Worm (Caenorhabditis elegans) whole organism, L2 larva: Measurements from ENCODE around the gene srp-8.

Experiments used
- F13H6.1 ChIP-seq: sonication (generic microtip); optimal IDR thresholded peaks from 2 replicates; lab custom pipeline; 2016; ENCODE audit warnings: missing genetic modification characterization, missing compliant biosample characterization
- R02D3.7 ChIP-seq: fragments of 150-350 bp; optimal IDR thresholded peaks from 2 replicates; lab custom pipeline; 2014; ENCODE audit warnings: missing biosample characterization, missing genetic modification characterization
- Y55F3AM.14 ChIP-seq: fragments of 200-800 bp; sonication (Bioruptor generic); optimal IDR thresholded peaks from 2 replicates; lab custom pipeline; 2018; ENCODE audit warnings: mild to moderate bottlenecking, missing genetic modification characterization, missing compliant biosample characterization
- alr-1 ChIP-seq: fragments of 150-350 bp; optimal IDR thresholded peaks from 2 replicates; lab custom pipeline; 2014; ENCODE audit warnings: missing biosample characterization, missing genetic modification characterization
- aly-2 ChIP-seq: fragments of 150-350 bp; optimal IDR thresholded peaks from 2 replicates; lab custom pipeline; 2014; ENCODE audit warnings: missing biosample characterization, missing genetic modification characterization
- blmp-1 ChIP-seq: sonication (generic microtip); optimal IDR thresholded peaks from 2 replicates; lab custom pipeline; 2017; ENCODE audit warnings: missing genetic modification characterization, mild to moderate bottlenecking, missing compliant biosample characterization, antibody characterized with exemption, moderate library complexity; ENCODE audit not compliant: insufficient read depth
- ceh-82 ChIP-seq: fragments of 150-350 bp; optimal IDR thresholded peaks from 2 replicates; lab custom pipeline; 2014; ENCODE audit warnings: missing biosample characterization, missing genetic modification characterization
- dmd-4 ChIP-seq: sonication (generic microtip); optimal IDR thresholded peaks from 2 replicates; lab custom pipeline; 2017; ENCODE audit warnings: missing biosample characterization, missing genetic modification characterization
- egl-27 ChIP-seq: sonication (generic microtip); optimal IDR thresholded peaks from 3 replicates; lab custom pipeline; 2017; ENCODE audit warnings: missing biosample characterization, missing genetic modification reagents, missing genetic modification characterization
- elt-1 ChIP-seq: fragments of 150-350 bp; optimal IDR thresholded peaks from 2 replicates; lab custom pipeline; 2014; ENCODE audit warnings: missing biosample characterization, missing genetic modification characterization
- elt-3 ChIP-seq: sonication (generic microtip); optimal IDR thresholded peaks from 2 replicates; lab custom pipeline; 2017; ENCODE audit warnings: missing biosample characterization, missing genetic modification characterization
- fos-1 ChIP-seq: fragments of 150-350 bp; optimal IDR thresholded peaks from 2 replicates; lab custom pipeline; 2014; ENCODE audit warnings: missing biosample characterization, missing genetic modification characterization
- gmeb-1 ChIP-seq: fragments of 150-350 bp; optimal IDR thresholded peaks from 2 replicates; lab custom pipeline; 2014; ENCODE audit warnings: missing biosample characterization, missing genetic modification characterization
- lin-11 ChIP-seq: fragments of 150-350 bp; sonication (generic microtip); optimal IDR thresholded peaks from 2 replicates; lab custom pipeline; 2014; ENCODE audit warnings: missing biosample characterization, missing genetic modification characterization, inconsistent platforms, mixed read lengths
- lin-13 ChIP-seq: fragments of 150-350 bp; optimal IDR thresholded peaks from 2 replicates; lab custom pipeline; 2014; ENCODE audit warnings: missing biosample characterization, missing genetic modification reagents, missing genetic modification characterization
- lin-39 ChIP-seq: fragments of 150-350 bp; optimal IDR thresholded peaks from 2 replicates; lab custom pipeline; 2014; ENCODE audit warnings: missing biosample characterization, missing genetic modification reagents, missing genetic modification characterization
- mab-5 ChIP-seq: fragments of 150-350 bp; optimal IDR thresholded peaks from 2 replicates; lab custom pipeline; 2014; ENCODE audit warnings: missing biosample characterization, missing genetic modification characterization
- nhr-11 ChIP-seq: fragments of 150-350 bp; optimal IDR thresholded peaks from 2 replicates; lab custom pipeline; 2014; ENCODE audit warnings: missing biosample characterization, missing genetic modification characterization
- nhr-129 ChIP-seq: fragments of 150-350 bp; optimal IDR thresholded peaks from 2 replicates; lab custom pipeline; 2014; ENCODE audit warnings: missing biosample characterization, missing genetic modification characterization
- nhr-23 ChIP-seq: fragments of 150-350 bp; optimal IDR thresholded peaks from 2 replicates; lab custom pipeline; 2014; ENCODE audit warnings: missing biosample characterization, missing genetic modification reagents, missing genetic modification characterization
- nhr-237 ChIP-seq: fragments of 150-350 bp; optimal IDR thresholded peaks from 2 replicates; lab custom pipeline; 2014; ENCODE audit warnings: missing biosample characterization, missing genetic modification characterization
- nhr-25 ChIP-seq: fragments of 150-350 bp; sonication (generic microtip); optimal IDR thresholded peaks from 3 replicates; lab custom pipeline; 2014; ENCODE audit warnings: missing biosample characterization, missing genetic modification characterization
- nhr-6 ChIP-seq: fragments of 150-350 bp; optimal IDR thresholded peaks from 2 replicates; lab custom pipeline; 2014; ENCODE audit warnings: missing biosample characterization, missing genetic modification characterization
- nhr-77 ChIP-seq: fragments of 150-350 bp; optimal IDR thresholded peaks from 2 replicates; lab custom pipeline; 2014; ENCODE audit warnings: missing biosample characterization, missing genetic modification characterization
- sem-4 ChIP-seq: fragments of 150-350 bp; optimal IDR thresholded peaks from 2 replicates; lab custom pipeline; 2014; ENCODE audit warnings: missing biosample characterization, missing genetic modification reagents, missing genetic modification characterization
- skn-1 ChIP-seq: sonication (generic microtip); optimal IDR thresholded peaks from 2 replicates; lab custom pipeline; 2017; ENCODE audit warnings: missing biosample characterization, missing genetic modification characterization
- sma-3 ChIP-seq: sonication (generic microtip); optimal IDR thresholded peaks from 2 replicates; lab custom pipeline; 2016; ENCODE audit warnings: missing genetic modification reagents, missing genetic modification characterization, missing compliant biosample characterization
- sma-9 ChIP-seq, 2 experiments: fragments of 150-350 bp in 1 of 2; sonication (generic microtip) in 1 of 2; optimal IDR thresholded peaks; 2 replicates each; lab custom pipeline; 2014 to 2016; ENCODE audit warnings: missing genetic modification characterization in 2 of 2, mild to moderate bottlenecking in 1 of 2, missing biosample characterization in 1 of 2, missing compliant biosample characterization in 1 of 2, missing genetic modification reagents in 1 of 2, moderate library complexity in 1 of 2
- snpc-4 ChIP-seq: fragments of 150-350 bp; optimal IDR thresholded peaks from 2 replicates; lab custom pipeline; 2014; ENCODE audit warnings: missing biosample characterization, missing genetic modification characterization
- unc-55 ChIP-seq: fragments of 150-350 bp; sonication (generic microtip); optimal IDR thresholded peaks from 3 replicates; lab custom pipeline; 2014; ENCODE audit warnings: missing biosample characterization, missing genetic modification reagents, missing genetic modification characterization
- zag-1 ChIP-seq: fragments of 150-350 bp; optimal IDR thresholded peaks from 2 replicates; lab custom pipeline; 2014; ENCODE audit warnings: missing biosample characterization, missing genetic modification characterization
- ztf-11 ChIP-seq: sonication (generic microtip); optimal IDR thresholded peaks from 2 replicates; lab custom pipeline; 2017; ENCODE audit warnings: missing biosample characterization, missing genetic modification characterization
- ztf-4 ChIP-seq: fragments of 150-350 bp; optimal IDR thresholded peaks from 2 replicates; lab custom pipeline; 2014; ENCODE audit warnings: missing biosample characterization, missing genetic modification characterization

Gene srp-8

DNA sequence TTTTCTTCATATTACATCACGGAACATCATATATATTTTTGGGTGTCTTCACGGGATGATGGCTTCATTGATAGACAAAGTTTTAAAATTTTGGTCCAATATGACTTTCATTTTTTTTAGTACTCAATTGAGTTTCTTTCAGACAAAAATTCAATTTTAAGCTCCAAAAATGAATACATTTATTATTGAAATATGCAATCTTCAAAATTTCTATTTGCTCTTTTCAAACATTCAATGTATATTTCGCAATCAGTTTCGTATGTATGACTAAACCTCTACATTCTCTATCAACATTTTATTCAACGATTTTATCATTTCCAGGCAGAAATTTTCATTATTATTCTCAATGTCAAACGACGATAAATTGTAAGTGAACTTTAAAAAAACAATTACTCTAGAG lies at the start of gene srp-8:
srp-8 (plus strand) TSS at position 301 of the 400 bp plus-strand sequence.
- TF ChIP-seq lin-11 (tag; lab: Kevin White, UChicago) (no peak), gmeb-1 (tag; lab: Kevin White, UChicago) (no peak), skn-1 (no peak), nhr-23 (tag; lab: Kevin White, UChicago) (no peak), aly-2 (tag; lab: Kevin White, UChicago) (no peak), lin-39 (no peak)

DNA sequence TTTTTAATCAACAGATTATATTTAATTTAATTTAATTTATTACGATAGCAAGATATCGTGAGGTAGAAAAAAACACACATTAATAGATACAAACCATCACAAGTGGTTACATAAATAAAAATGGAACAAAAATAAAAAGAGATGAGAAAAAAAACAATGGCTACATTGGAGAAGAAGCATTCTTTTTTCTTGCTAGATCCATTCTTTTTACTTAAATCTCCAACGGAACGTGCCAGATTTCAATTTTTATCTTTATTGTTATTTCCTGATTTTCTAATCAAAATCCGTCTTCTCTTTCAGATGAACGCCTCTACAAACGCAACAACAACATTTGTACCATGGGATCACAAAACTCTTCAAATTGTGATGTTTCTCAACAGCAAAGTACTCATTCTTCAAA lies 39.9 kb upstream of the srp-8 start, which contains the start of gene D1014.2:
D1014.2 (plus strand) TSS at position 301 of the 400 bp plus-strand sequence.
- TF ChIP-seq sma-9 (GFP tag; optimal IDR thresholded peaks at IDR 0.05; lab: Kevin White, UChicago) (no peak), sma-9 (tag; optimal IDR thresholded peaks at IDR 0.05; lab: Kevin White, UChicago) (no peak)

DNA sequence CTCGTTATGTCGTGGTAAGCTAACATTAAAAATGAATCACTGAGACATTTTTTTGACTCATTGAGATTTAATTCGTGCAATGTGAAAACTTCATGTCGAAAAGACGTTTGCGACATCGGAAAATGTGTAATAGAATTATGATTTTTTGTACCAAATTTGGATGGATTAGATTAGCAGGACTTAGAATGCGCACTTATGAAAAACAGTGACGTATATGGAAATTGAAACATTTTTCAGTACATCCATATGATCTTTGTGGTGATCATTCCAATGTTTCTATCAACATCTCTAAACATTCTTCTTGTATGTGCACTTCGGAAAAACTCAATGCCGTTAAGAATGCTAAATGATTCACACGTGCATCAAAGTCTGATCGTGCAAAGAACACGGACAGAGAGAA lies 39.0 kb upstream of the srp-8 start:
- TF ChIP-seq mab-5 (tag; lab: Kevin White, UChicago) (no peak), ztf-11 (no peak), aly-2 (tag; lab: Kevin White, UChicago) (no peak), lin-39 (no peak), gmeb-1 (tag; lab: Kevin White, UChicago) (no peak), unc-55 (GFP tag; lab: Kevin White, UChicago) (no peak), dmd-4 (tag; lab: Kevin White, UChicago) (no peak), egl-27 (tag; lab: Kevin White, UChicago) (no peak), ztf-4 (no peak), skn-1 (no peak)

DNA sequence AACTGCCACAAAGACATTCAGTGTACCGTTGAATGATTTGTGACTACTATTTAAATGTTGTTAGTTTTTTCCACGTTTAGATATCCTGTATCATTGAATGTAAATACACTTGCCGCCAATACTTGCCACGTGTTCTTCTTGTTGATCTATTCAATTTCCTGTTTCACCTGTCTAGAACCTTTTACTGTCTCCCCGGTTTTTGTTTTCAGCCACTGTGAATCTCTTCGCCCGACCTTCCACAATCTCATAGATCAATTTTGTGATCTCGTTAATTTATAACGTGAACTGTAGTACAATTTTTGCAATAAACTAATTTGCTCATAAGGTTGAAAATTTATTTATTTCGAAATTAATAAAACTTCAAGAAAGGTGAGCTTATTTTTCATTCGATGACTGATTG lies 38.2 kb upstream of the srp-8 start, which contains the start of gene D1014.13:
D1014.13 (plus strand) TSS at position 301 of the 400 bp plus-strand sequence.
- TF ChIP-seq Y55F3AM.14 (GFP tag; lab: Kevin White, UChicago) (no peak), skn-1 (no peak), fos-1 (tag; lab: Kevin White, UChicago) (no peak), sma-3 (GFP tag; lab: Kevin White, UChicago) (no peak), ztf-4 (no peak), nhr-11 (tag; lab: Kevin White, UChicago) (no peak), unc-55 (GFP tag; lab: Kevin White, UChicago) (no peak)

DNA sequence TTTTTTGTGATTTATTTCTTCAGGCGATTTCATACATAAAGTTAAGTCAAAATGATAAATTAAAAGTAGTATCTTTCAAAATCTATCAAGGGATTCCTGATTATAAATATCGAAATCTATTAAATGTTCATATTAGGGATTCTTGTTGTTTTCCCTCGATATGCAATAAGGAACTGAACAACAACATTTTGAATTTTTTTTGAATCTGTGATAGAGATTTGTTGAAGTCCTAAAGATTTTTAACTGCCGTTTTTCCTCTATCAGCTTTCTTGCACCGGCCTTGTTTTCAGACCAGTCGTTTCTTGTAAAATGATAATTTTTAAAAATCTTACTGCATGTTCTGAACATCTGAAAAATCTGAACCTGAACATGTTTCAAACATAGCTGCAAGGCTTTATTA lies 27.7 kb upstream of the srp-8 start:
- TF ChIP-seq nhr-77, result no peak
- no peak for TF ChIP-seq nhr-6 (tag; lab: Kevin White, UChicago)
- no peak for TF ChIP-seq mab-5 (tag; lab: Kevin White, UChicago)
- no peak for TF ChIP-seq sma-3 (GFP tag; lab: Kevin White, UChicago)
- no peak for TF ChIP-seq aly-2 (tag; lab: Kevin White, UChicago)
- no peak for TF ChIP-seq elt-3
- TF ChIP-seq lin-13 (GFP tag; lab: Kevin White, UChicago), result no peak
- TF ChIP-seq ztf-4, result no peak
- TF ChIP-seq lin-39, result no peak
- no peak for TF ChIP-seq ceh-82
- TF ChIP-seq zag-1 (tag; lab: Kevin White, UChicago), result no peak
- no peak for TF ChIP-seq R02D3.7 (tag; lab: Kevin White, UChicago)
- no peak for TF ChIP-seq nhr-129
- TF ChIP-seq blmp-1 (tag; lab: Kevin White, UChicago), result no peak
- no peak for TF ChIP-seq egl-27 (tag; lab: Kevin White, UChicago)
- TF ChIP-seq elt-1 (tag; lab: Kevin White, UChicago), result no peak
- no peak for TF ChIP-seq alr-1 (tag; lab: Kevin White, UChicago)
- no peak for TF ChIP-seq dmd-4 (tag; lab: Kevin White, UChicago)

DNA sequence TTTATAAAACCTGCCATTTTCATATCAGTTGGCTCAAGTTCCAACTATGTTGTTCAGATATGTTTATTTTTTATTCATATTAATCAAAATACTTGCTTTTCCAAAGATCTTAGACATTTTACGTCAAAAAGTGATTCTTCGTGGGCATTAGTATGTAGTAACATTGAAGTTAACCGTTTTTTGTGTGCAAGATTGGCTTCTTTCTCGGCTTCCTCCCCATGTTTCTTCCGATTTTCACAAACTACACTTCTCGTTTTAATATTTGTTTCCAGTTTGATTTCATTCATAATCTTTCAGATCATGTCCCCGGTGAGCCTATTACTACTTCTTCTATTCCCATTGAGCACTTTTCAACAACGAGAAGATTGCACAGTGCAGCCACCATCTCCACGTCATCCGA lies 26.0 kb upstream of the srp-8 start, which contains the start of gene sul-2:
sul-2 (plus strand) TSS at position 301 of the 400 bp plus-strand sequence.
- TF ChIP-seq sem-4 (tag; lab: Kevin White, UChicago) (no peak), alr-1 (tag; lab: Kevin White, UChicago) (no peak), F13H6.1 (tag; lab: Kevin White, UChicago) (no peak), nhr-25 (tag; lab: Kevin White, UChicago) (no peak), snpc-4 (tag; lab: Kevin White, UChicago) (no peak), nhr-237 (tag; lab: Kevin White, UChicago) (no peak), nhr-23 (tag; lab: Kevin White, UChicago) (no peak), unc-55 (GFP tag; lab: Kevin White, UChicago) (no peak), lin-11 (tag; lab: Kevin White, UChicago) (no peak), blmp-1 (tag; lab: Kevin White, UChicago) (no peak)
